Worm (Caenorhabditis elegans): ENCODE data around the gene nlp-32.

Gene nlp-32

ce11 chrIII:486077-486597 is at the start of gene nlp-32:
nlp-32 (minus strand) TSS chrIII:486547.
- TF ChIP-seq pha-4 (tag; optimal IDR thresholded peaks at IDR 0.05) (no peak), ceh-82 (tag; optimal IDR thresholded peaks at IDR 0.05) (no peak), sea-2 (GFP tag; optimal IDR thresholded peaks at IDR 0.05) (no peak), unc-39 (tag; optimal IDR thresholded peaks at IDR 0.05) (no peak), elt-1 (tag; optimal IDR thresholded peaks at IDR 0.05) (no peak), ceh-9 (tag; optimal IDR thresholded peaks at IDR 0.05) (no peak), nhr-67 (tag; optimal IDR thresholded peaks at IDR 0.05) (no peak), egl-27 (tag; optimal IDR thresholded peaks at IDR 0.05) (no peak), nhr-11 (tag; optimal IDR thresholded peaks at IDR 0.05) (no peak)

DNA sequence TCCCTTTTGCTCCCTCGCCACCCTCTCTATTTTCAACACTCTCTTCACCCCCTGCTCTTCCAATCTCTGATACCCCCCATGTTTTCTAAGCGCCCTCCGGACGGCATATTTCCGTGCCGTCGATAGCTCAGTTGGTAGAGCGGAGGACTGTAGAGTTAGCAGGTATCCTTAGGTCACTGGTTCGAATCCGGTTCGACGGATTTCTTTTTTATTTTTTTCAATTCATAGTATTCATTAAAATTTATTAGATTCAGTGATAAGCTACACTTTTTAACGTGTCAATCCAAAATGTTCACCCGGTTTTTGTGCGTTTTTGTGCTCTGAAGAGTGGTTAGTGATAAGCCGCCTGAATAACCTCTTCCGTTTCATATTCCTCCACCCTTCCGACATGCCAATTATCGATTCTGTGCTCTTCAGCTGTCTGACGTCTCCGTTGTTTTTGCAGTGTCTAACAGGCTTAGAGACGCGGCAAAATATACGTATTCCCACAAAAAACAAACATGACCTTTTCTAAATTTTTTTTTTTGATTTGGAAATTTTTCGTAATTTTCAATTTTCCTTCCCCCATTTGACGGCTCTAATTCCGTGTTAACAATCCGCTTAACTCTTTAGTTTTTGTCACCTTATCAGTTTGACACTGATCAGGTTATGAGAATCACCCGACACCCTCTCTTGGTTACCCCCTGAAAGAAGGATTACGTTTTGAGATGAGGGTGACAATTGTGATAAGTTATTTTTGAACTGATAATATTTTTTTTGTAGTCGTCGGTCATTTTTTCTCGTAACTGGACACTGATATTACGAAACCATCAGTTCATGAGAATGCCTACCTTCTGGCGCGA is 49.1 kb upstream of the nlp-32 start:
- TF ChIP-seq ztf-11 (tag; optimal IDR thresholded peaks at IDR 0.05) = no peak
- TF ChIP-seq snpc-4 (tag; optimal IDR thresholded peaks at IDR 0.05) = no peak
- TF ChIP-seq daf-12 (tag; optimal IDR thresholded peaks at IDR 0.05) = no peak
- no peak for TF ChIP-seq elt-3 (tag; optimal IDR thresholded peaks at IDR 0.05)
- no peak for TF ChIP-seq nhr-28 (tag; optimal IDR thresholded peaks at IDR 0.05)
- TF ChIP-seq nhr-76 (tag; optimal IDR thresholded peaks at IDR 0.05) = no peak
- TF ChIP-seq fkh-2 (tag; optimal IDR thresholded peaks at IDR 0.05) = no peak
- TF ChIP-seq eor-1 (tag; optimal IDR thresholded peaks at IDR 0.05) = no peak
- TF ChIP-seq ceh-16 (tag; optimal IDR thresholded peaks at IDR 0.05) = no peak
- TF ChIP-seq R02D3.7 (tag; optimal IDR thresholded peaks at IDR 0.05) = no peak
- no peak for TF ChIP-seq ceh-9 (tag; optimal IDR thresholded peaks at IDR 0.05)
- TF ChIP-seq tbx-2 (tag; optimal IDR thresholded peaks at IDR 0.05) = peak; percentile 1
- no peak for TF ChIP-seq fos-1 (tag; optimal IDR thresholded peaks at IDR 0.05)
- no peak for TF ChIP-seq lin-39 (tag; optimal IDR thresholded peaks at IDR 0.05)
- no peak for TF ChIP-seq nhr-25 (tag; optimal IDR thresholded peaks at IDR 0.05)
- TF ChIP-seq nhr-23 (tag; optimal IDR thresholded peaks at IDR 0.05) = no peak
- peak; percentile 21 for TF ChIP-seq pha-4 (tag; optimal IDR thresholded peaks at IDR 0.05)
- TF ChIP-seq ceh-28 (tag; optimal IDR thresholded peaks at IDR 0.05) = no peak
- no peak for TF ChIP-seq mml-1 (tag; optimal IDR thresholded peaks at IDR 0.05)
- no peak for TF ChIP-seq egl-5 (tag; optimal IDR thresholded peaks at IDR 0.05)
- no peak for TF ChIP-seq elt-1 (tag; optimal IDR thresholded peaks at IDR 0.05)
- TF ChIP-seq ZK546.5 (tag; optimal IDR thresholded peaks at IDR 0.05) = no peak
- no peak for TF ChIP-seq unc-62 (GFP tag; optimal IDR thresholded peaks at IDR 0.05)
- TF ChIP-seq nhr-11 (tag; optimal IDR thresholded peaks at IDR 0.05) = no peak
- TF ChIP-seq lin-15B (tag; optimal IDR thresholded peaks at IDR 0.05) = no peak
- TF ChIP-seq fkh-10 (GFP tag; optimal IDR thresholded peaks at IDR 0.05) = no peak
- no peak for TF ChIP-seq nhr-12 (tag; optimal IDR thresholded peaks at IDR 0.05)
- peak; percentile 2 for TF ChIP-seq pqm-1 (tag; optimal IDR thresholded peaks at IDR 0.05)
- TF ChIP-seq unc-39 (tag; optimal IDR thresholded peaks at IDR 0.05) = no peak
- no peak for TF ChIP-seq mdl-1 (tag; optimal IDR thresholded peaks at IDR 0.05)
- no peak for TF ChIP-seq skn-1 (tag; optimal IDR thresholded peaks at IDR 0.05)
- no peak for TF ChIP-seq ceh-82 (tag; optimal IDR thresholded peaks at IDR 0.05)
- TF ChIP-seq lsy-12 (tag; optimal IDR thresholded peaks at IDR 0.05) = no peak
- TF ChIP-seq aly-2 (tag; optimal IDR thresholded peaks at IDR 0.05) = no peak
- no peak for TF ChIP-seq nhr-67 (tag; optimal IDR thresholded peaks at IDR 0.05)
- TF ChIP-seq sea-2 (GFP tag; optimal IDR thresholded peaks at IDR 0.05) = no peak
- TF ChIP-seq jun-1 (tag; optimal IDR thresholded peaks at IDR 0.05) = peak; percentile 40
- TF ChIP-seq nhr-237 (tag; optimal IDR thresholded peaks at IDR 0.05) = no peak
- no peak for TF ChIP-seq zag-1 (tag; optimal IDR thresholded peaks at IDR 0.05)
- peak; percentile 75 for TF ChIP-seq elt-2 (tag; optimal IDR thresholded peaks at IDR 0.05)
- TF ChIP-seq ztf-4 (tag; optimal IDR thresholded peaks at IDR 0.05) = no peak
- TF ChIP-seq ama-1 (optimal IDR thresholded peaks at IDR 0.05) = no peak
- TF ChIP-seq nhr-77 (tag; optimal IDR thresholded peaks at IDR 0.05) = no peak
- peak; percentile 71 for TF ChIP-seq hmg-11 (tag; optimal IDR thresholded peaks at IDR 0.05)
- no peak for TF ChIP-seq nhr-43 (tag; optimal IDR thresholded peaks at IDR 0.05; ENCODE audit: poor library complexity, severe bottlenecking)
- TF ChIP-seq nfya-1 (tag; optimal IDR thresholded peaks at IDR 0.05; ENCODE audit: insufficient read depth) = peak; percentile 23
- TF ChIP-seq egl-27 (tag; optimal IDR thresholded peaks at IDR 0.05) = no peak
